Worm (Caenorhabditis elegans) whole organism, L4 larva: ENCODE data around the gene lin-9.

Experiments
- D1046.2 ChIP-seq: fragments of 200-800 bp; sonication (Bioruptor generic); IDR thresholded peaks from 2 replicates; pipeline ENCODE4 v1.3.6; 2022; ENCODE audit warnings: missing genetic modification characterization, missing compliant biosample characterization
- F10B5.3 ChIP-seq: sonication (generic microtip); optimal IDR thresholded peaks from 2 replicates; lab custom pipeline; 2016; ENCODE audit warnings: mild to moderate bottlenecking, missing genetic modification characterization, missing compliant biosample characterization
- F26F4.8 ChIP-seq: fragments of 200-800 bp; sonication (Bioruptor generic); conservative IDR thresholded peaks from 2 replicates; pipeline ENCODE4 v1.3.6; 2022; ENCODE audit warnings: missing genetic modification characterization, missing compliant biosample characterization
- F37D6.2 ChIP-seq: sonication (generic microtip); optimal IDR thresholded peaks from 2 replicates; lab custom pipeline; 2016; ENCODE audit warnings: mild to moderate bottlenecking, missing genetic modification characterization, missing compliant biosample characterization
- F44E2.7 ChIP-seq: fragments of 200-800 bp; sonication (Bioruptor generic); IDR thresholded peaks from 2 replicates; pipeline ENCODE4 v2.1.2; 2022; ENCODE audit warnings: missing genetic modification characterization, missing compliant biosample characterization
- T20F7.1 ChIP-seq: fragments of 200-800 bp; sonication (Bioruptor generic); optimal IDR thresholded peaks from 2 replicates; lab custom pipeline; 2018; ENCODE audit warnings: mild to moderate bottlenecking, missing genetic modification characterization, missing compliant biosample characterization
- T26A8.4 ChIP-seq: fragments of 200-800 bp; sonication (Bioruptor generic); IDR thresholded peaks from 2 replicates; pipeline ENCODE4 v1.3.6; 2022; ENCODE audit warnings: missing genetic modification characterization, missing compliant biosample characterization
- Y105C5A.15 ChIP-seq: fragments of 200-800 bp; sonication (Bioruptor generic); IDR thresholded peaks from 2 replicates; pipeline ENCODE4 v1.3.6; 2022; ENCODE audit warnings: missing genetic modification characterization, missing compliant biosample characterization
- Y48G9A.11 ChIP-seq: fragments of 200-800 bp; sonication (Bioruptor generic); IDR thresholded peaks from 2 replicates; pipeline ENCODE4 v1.3.6; 2022; ENCODE audit warnings: missing genetic modification reagents, missing genetic modification characterization, missing compliant biosample characterization
- ZK337.2 ChIP-seq: fragments of 200-800 bp; sonication (Bioruptor generic); IDR thresholded peaks from 2 replicates; pipeline ENCODE4 v1.3.6; 2022; ENCODE audit warnings: missing genetic modification reagents, missing genetic modification characterization, missing compliant biosample characterization
- aha-1 ChIP-seq: fragments of 150-350 bp; peaks from one replicate; lab custom pipeline; 2014; ENCODE audit warnings: missing biosample characterization, missing genetic modification characterization
- ceh-28 ChIP-seq: fragments of 150-350 bp; optimal IDR thresholded peaks from 2 replicates; lab custom pipeline; 2014; ENCODE audit warnings: missing biosample characterization, missing genetic modification reagents, missing genetic modification characterization
- ceh-44 ChIP-seq: fragments of 200-800 bp; sonication (Bioruptor generic); IDR thresholded peaks from 2 replicates; pipeline ENCODE4 v1.3.6; 2022; ENCODE audit warnings: missing genetic modification reagents, missing genetic modification characterization, missing compliant biosample characterization
- ceh-62 ChIP-seq: sonication (generic microtip); optimal IDR thresholded peaks from 2 replicates; lab custom pipeline; 2017; ENCODE audit warnings: missing biosample characterization, missing genetic modification characterization
- ceh-82 ChIP-seq: sonication (generic microtip); optimal IDR thresholded peaks from 2 replicates; lab custom pipeline; 2017; ENCODE audit warnings: missing biosample characterization, missing genetic modification characterization
- ces-1 ChIP-seq: fragments of 150-350 bp; sonication (generic microtip); optimal IDR thresholded peaks from 4 replicates; lab custom pipeline; 2014; ENCODE audit warnings: missing biosample characterization, missing genetic modification reagents, missing genetic modification characterization
- daf-12 ChIP-seq: fragments of 150-350 bp; optimal IDR thresholded peaks from 2 replicates; lab custom pipeline; 2014; ENCODE audit warnings: missing biosample characterization, missing genetic modification reagents, missing genetic modification characterization
- daf-16 ChIP-seq, 3 experiments: sonication (generic microtip); optimal IDR thresholded peaks; 2 replicates each; lab custom pipeline; 2016 to 2017; ENCODE audit warnings: missing genetic modification characterization in 3 of 3, missing genetic modification reagents in 3 of 3, mild to moderate bottlenecking in 2 of 3, missing compliant biosample characterization in 2 of 3, missing biosample characterization in 1 of 3, moderate library complexity in 1 of 3
- daf-19 ChIP-seq: fragments of 200-800 bp; sonication (Bioruptor generic); conservative IDR thresholded peaks from 2 replicates; pipeline ENCODE4 v1.3.6; 2022; ENCODE audit warnings: missing genetic modification characterization, missing compliant biosample characterization
- daf-8 ChIP-seq: fragments of 200-800 bp; sonication (Bioruptor generic); IDR thresholded peaks from 2 replicates; pipeline ENCODE4 v1.3.6; 2022; ENCODE audit warnings: missing genetic modification characterization, missing compliant biosample characterization
- dmd-6 ChIP-seq: fragments of 200-800 bp; sonication (Bioruptor generic); IDR thresholded peaks from 2 replicates; pipeline ENCODE4 v1.3.6; 2022; ENCODE audit warnings: missing genetic modification reagents, missing genetic modification characterization, missing compliant biosample characterization
- dmd-8 ChIP-seq: fragments of 200-800 bp; sonication (Bioruptor generic); IDR thresholded peaks from 2 replicates; pipeline ENCODE4 v1.3.6; 2022; ENCODE audit warnings: missing genetic modification characterization, missing compliant biosample characterization
- dmd-9 ChIP-seq: fragments of 200-800 bp; sonication (Bioruptor generic); IDR thresholded peaks from 2 replicates; pipeline ENCODE4 v1.3.6; 2022; ENCODE audit warnings: missing genetic modification reagents, missing genetic modification characterization, missing compliant biosample characterization
- dpl-1 ChIP-seq: fragments of 150-350 bp; optimal IDR thresholded peaks from 2 replicates; lab custom pipeline; 2014; ENCODE audit warnings: missing biosample characterization, missing genetic modification reagents, missing genetic modification characterization
- duxl-1 ChIP-seq: sonication (generic microtip); optimal IDR thresholded peaks from 2 replicates; lab custom pipeline; 2016; ENCODE audit warnings: mild to moderate bottlenecking, missing genetic modification characterization, moderate library complexity, missing compliant biosample characterization; ENCODE audit not compliant: poor library complexity
- egl-27 ChIP-seq: sonication (generic microtip); optimal IDR thresholded peaks from 3 replicates; lab custom pipeline; 2017; ENCODE audit warnings: missing biosample characterization, missing genetic modification reagents, missing genetic modification characterization
- fkh-10 ChIP-seq: fragments of 150-350 bp; optimal IDR thresholded peaks from 2 replicates; lab custom pipeline; 2014; ENCODE audit warnings: missing biosample characterization, missing genetic modification reagents, missing genetic modification characterization
- fos-1 ChIP-seq: fragments of 150-350 bp; optimal IDR thresholded peaks from 2 replicates; lab custom pipeline; 2014; ENCODE audit warnings: missing biosample characterization, missing genetic modification characterization
- hlh-11 ChIP-seq: fragments of 200-800 bp; sonication (Bioruptor generic); optimal IDR thresholded peaks from 2 replicates; lab custom pipeline; 2018; ENCODE audit warnings: mild to moderate bottlenecking, missing genetic modification characterization, missing compliant biosample characterization
- hmg-1.1 ChIP-seq: fragments of 200-800 bp; sonication (Bioruptor generic); IDR thresholded peaks from 2 replicates; pipeline ENCODE4 v1.3.6; 2022; ENCODE audit warnings: missing genetic modification reagents, missing genetic modification characterization, missing compliant biosample characterization
- jun-1 ChIP-seq: fragments of 150-350 bp; optimal IDR thresholded peaks from 2 replicates; lab custom pipeline; 2014; ENCODE audit warnings: missing biosample characterization, missing genetic modification reagents, missing genetic modification characterization
- lin-1 ChIP-seq: fragments of 200-800 bp; sonication (Bioruptor generic); IDR thresholded peaks from 2 replicates; pipeline ENCODE4 v1.3.6; 2022; ENCODE audit warnings: missing genetic modification reagents, missing genetic modification characterization, missing compliant biosample characterization
- lin-13 ChIP-seq: fragments of 150-350 bp; optimal IDR thresholded peaks from 2 replicates; lab custom pipeline; 2014; ENCODE audit warnings: missing biosample characterization, missing genetic modification reagents, missing genetic modification characterization
- lin-29 ChIP-seq: fragments of 200-800 bp; sonication (Bioruptor generic); IDR thresholded peaks from 2 replicates; pipeline ENCODE4 v1.3.6; 2022; ENCODE audit warnings: missing genetic modification reagents, missing genetic modification characterization, missing compliant biosample characterization
- lin-38 ChIP-seq: fragments of 200-800 bp; sonication (Bioruptor generic); IDR thresholded peaks from 2 replicates; pipeline ENCODE4 v1.3.6; 2022; ENCODE audit warnings: missing genetic modification reagents, missing genetic modification characterization, missing compliant biosample characterization
- mdl-1 ChIP-seq, 2 experiments: fragments of 150-350 bp in 1 of 2; sonication (generic microtip) in 1 of 2; optimal IDR thresholded peaks; 2 replicates each; lab custom pipeline; 2014 to 2017; ENCODE audit warnings: missing biosample characterization in 2 of 2, missing genetic modification characterization in 2 of 2
- mxl-2 ChIP-seq: fragments of 200-800 bp; sonication (Bioruptor generic); conservative IDR thresholded peaks from 2 replicates; pipeline ENCODE4 v1.3.6; 2022; ENCODE audit warnings: missing genetic modification reagents, missing genetic modification characterization, missing compliant biosample characterization
- nhr-102 ChIP-seq: sonication (generic microtip); optimal IDR thresholded peaks from 2 replicates; lab custom pipeline; 2016; ENCODE audit warnings: mild to moderate bottlenecking, missing genetic modification characterization, moderate library complexity, missing compliant biosample characterization
- nhr-237 ChIP-seq: sonication (generic microtip); optimal IDR thresholded peaks from 2 replicates; lab custom pipeline; 2017; ENCODE audit warnings: missing biosample characterization, missing genetic modification characterization
- nhr-42 ChIP-seq: fragments of 200-800 bp; sonication (Bioruptor generic); IDR thresholded peaks from 2 replicates; pipeline ENCODE4 v1.3.6; 2022; ENCODE audit warnings: missing genetic modification characterization, missing compliant biosample characterization
- nhr-48 ChIP-seq: sonication (generic microtip); optimal IDR thresholded peaks from 2 replicates; lab custom pipeline; 2016; ENCODE audit warnings: mild to moderate bottlenecking, missing genetic modification characterization, missing compliant biosample characterization
- pha-4 ChIP-seq, 2 experiments: fragments of 150-350 bp in 1 of 2; fragments of 200-800 bp in 1 of 2; sonication (Bioruptor generic) in 1 of 2; IDR thresholded peaks in 1 of 2; optimal IDR thresholded peaks in 1 of 2; 2 replicates each; pipeline versions ENCODE4 v1.3.6 to Lab custom; 2014 to 2022; ENCODE audit warnings: missing genetic modification characterization in 2 of 2, missing genetic modification reagents in 2 of 2, missing biosample characterization in 1 of 2, missing compliant biosample characterization in 1 of 2
- pqm-1 ChIP-seq: sonication (generic microtip); optimal IDR thresholded peaks from 2 replicates; lab custom pipeline; 2017; ENCODE audit warnings: missing biosample characterization, missing genetic modification characterization
- saeg-2 ChIP-seq: fragments of 200-800 bp; sonication (Bioruptor generic); IDR thresholded peaks from 2 replicates; pipeline ENCODE4 v1.3.6; 2022; ENCODE audit warnings: missing genetic modification reagents, missing genetic modification characterization, missing compliant biosample characterization
- set-16 ChIP-seq: fragments of 200-800 bp; sonication (Bioruptor generic); IDR thresholded peaks from 2 replicates; pipeline ENCODE4 v1.3.6; 2022; ENCODE audit warnings: missing genetic modification reagents, missing genetic modification characterization, missing compliant biosample characterization
- skn-1 ChIP-seq: fragments of 150-350 bp; optimal IDR thresholded peaks from 2 replicates; lab custom pipeline; 2014; ENCODE audit warnings: missing biosample characterization, missing genetic modification characterization
- spr-1 ChIP-seq: sonication (generic microtip); optimal IDR thresholded peaks from 2 replicates; lab custom pipeline; 2016; ENCODE audit warnings: mild to moderate bottlenecking, missing genetic modification characterization, missing compliant biosample characterization
- spr-3 ChIP-seq: fragments of 200-800 bp; sonication (Bioruptor generic); optimal IDR thresholded peaks from 2 replicates; lab custom pipeline; 2018; ENCODE audit warnings: mild to moderate bottlenecking, missing genetic modification characterization, missing compliant biosample characterization
- vab-7 ChIP-seq: fragments of 200-800 bp; sonication (Bioruptor generic); IDR thresholded peaks from 2 replicates; pipeline ENCODE4 v1.3.6; 2022; ENCODE audit warnings: missing genetic modification reagents, missing genetic modification characterization, missing compliant biosample characterization
- zfp-2 ChIP-seq: sonication (generic microtip); optimal IDR thresholded peaks from 2 replicates; lab custom pipeline; 2016; ENCODE audit warnings: mild to moderate bottlenecking, missing genetic modification characterization, missing compliant biosample characterization
- ztf-11 ChIP-seq: fragments of 150-350 bp; optimal IDR thresholded peaks from 2 replicates; lab custom pipeline; 2014; ENCODE audit warnings: missing biosample characterization, missing genetic modification characterization

lin-9 gene

DNA sequence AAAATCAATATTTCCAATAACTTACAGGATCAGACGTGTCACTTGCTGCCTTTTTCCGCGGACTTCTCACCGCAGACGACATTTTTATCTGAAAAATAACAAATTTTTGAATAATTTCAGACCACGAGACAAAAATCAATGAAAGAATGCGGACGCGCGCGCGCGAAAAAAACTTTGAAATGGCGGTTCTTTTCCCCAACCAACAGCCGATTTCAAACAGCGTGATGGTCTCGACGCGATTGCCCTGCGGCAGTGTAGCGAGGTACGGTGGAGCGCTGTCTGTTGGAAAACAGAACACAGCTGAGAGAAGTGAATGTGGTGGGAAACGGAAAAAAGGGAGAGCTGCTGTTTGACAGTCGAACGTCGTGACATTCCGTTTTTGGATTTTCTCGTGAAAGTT, at the start of gene lin-9:
Gene lin-9, minus strand, starts transcription at position 88 of the 400 bp plus-strand sequence.
- peak; percentile 90 for TF ChIP-seq F10B5.3 (tag; lab: Kevin White, UChicago)
- peak; percentile 96 for TF ChIP-seq dmd-6 (GFP tag; lab: Robert Waterston, UW)
- peak; percentile 37 for TF ChIP-seq ces-1 (GFP tag; lab: Kevin White, UChicago)
- peak; percentile 91 for TF ChIP-seq spr-3 (GFP tag; lab: Kevin White, UChicago)
- peak; percentile 97 for TF ChIP-seq dpl-1
- TF ChIP-seq ceh-62 (tag; lab: Kevin White, UChicago), result no peak
- no peak for TF ChIP-seq egl-27 (tag; lab: Kevin White, UChicago)
- TF ChIP-seq nhr-237 (tag; lab: Kevin White, UChicago), result no peak
- peak; percentile 98 for TF ChIP-seq T26A8.4 (GFP tag; lab: Robert Waterston, UW)
- peak; percentile 78; the same call in 1 of the 2 replicates for TF ChIP-seq saeg-2
- TF ChIP-seq F37D6.2 (tag; lab: Kevin White, UChicago), result peak; percentile 87
- no peak for TF ChIP-seq skn-1 (tag; lab: Kevin White, UChicago)
- TF ChIP-seq hmg-1.1, result peak; percentile 98
- peak; percentile 90 for TF ChIP-seq set-16 (GFP tag; lab: Robert Waterston, UW)
- TF ChIP-seq daf-8 (GFP tag; lab: Robert Waterston, UW), result no peak
- peak; percentile 91 for TF ChIP-seq T20F7.1 (GFP tag; lab: Kevin White, UChicago)
- TF ChIP-seq ceh-44 (GFP tag; lab: Robert Waterston, UW), result peak; percentile 81
- TF ChIP-seq fos-1 (tag; lab: Kevin White, UChicago), result no peak
- TF ChIP-seq vab-7 (GFP tag; lab: Robert Waterston, UW), result peak; percentile 76
- peak; percentile 93 for TF ChIP-seq pha-4 (GFP tag; IDR thresholded peaks at IDR 0.05; lab: Robert Waterston, UW)
- TF ChIP-seq pha-4 (tag; optimal IDR thresholded peaks at IDR 0.05; lab: Kevin White, UChicago), result no peak
- no peak for TF ChIP-seq ztf-11
- no peak for TF ChIP-seq daf-19 (GFP tag; lab: Robert Waterston, UW)
- peak; percentile 93 for TF ChIP-seq lin-1 (GFP tag; lab: Robert Waterston, UW)
- TF ChIP-seq dmd-8, result no peak
- TF ChIP-seq F26F4.8 (GFP tag; lab: Robert Waterston, UW), result no peak
- TF ChIP-seq nhr-48, result peak; percentile 88
- TF ChIP-seq Y48G9A.11 (GFP tag; lab: Robert Waterston, UW), result peak; percentile 91
- no peak for TF ChIP-seq ZK337.2 (GFP tag; lab: Robert Waterston, UW)
- TF ChIP-seq nhr-102 (tag; lab: Kevin White, UChicago), result peak; percentile 94
- peak; percentile 86 for TF ChIP-seq D1046.2
- TF ChIP-seq duxl-1 (tag; lab: Kevin White, UChicago), result peak; percentile 94
- TF ChIP-seq daf-16 (GFP tag; optimal IDR thresholded peaks at IDR 0.05; lab: Kevin White, UChicago), result peak; percentile 64 to 91
- TF ChIP-seq daf-16 (tag; optimal IDR thresholded peaks at IDR 0.05; lab: Kevin White, UChicago), result peak; percentile 89
- TF ChIP-seq jun-1 (tag; lab: Kevin White, UChicago), result peak; percentile 84
- TF ChIP-seq Y105C5A.15, result no peak
- TF ChIP-seq ceh-82, result no peak
- TF ChIP-seq mxl-2, result peak; percentile 67; the same call in 1 of the 2 replicates
- TF ChIP-seq zfp-2 (tag; lab: Kevin White, UChicago), result peak; percentile 67
- TF ChIP-seq aha-1 (tag; lab: Kevin White, UChicago), result peak; percentile 100
- peak; percentile 15 to 82 for TF ChIP-seq mdl-1 (tag; optimal IDR thresholded peaks at IDR 0.05; lab: Kevin White, UChicago)
- TF ChIP-seq lin-29, result peak; percentile 78
- TF ChIP-seq nhr-42, result peak; percentile 90
- TF ChIP-seq fkh-10, result peak; percentile 97
- TF ChIP-seq lin-38, result peak; percentile 92
- peak; percentile 90 for TF ChIP-seq dmd-9 (GFP tag; lab: Robert Waterston, UW)
- peak; percentile 93 for TF ChIP-seq spr-1 (tag; lab: Kevin White, UChicago)
- peak; percentile 100 for TF ChIP-seq hlh-11 (tag; lab: Kevin White, UChicago)
- no peak for TF ChIP-seq daf-12 (tag; lab: Kevin White, UChicago)
- peak; percentile 35 for TF ChIP-seq ceh-28 (tag; lab: Kevin White, UChicago)
- peak; percentile 19 for TF ChIP-seq pqm-1 (tag; lab: Kevin White, UChicago)
- peak; percentile 97 for TF ChIP-seq lin-13 (GFP tag; lab: Kevin White, UChicago)
- TF ChIP-seq F44E2.7 (GFP tag; lab: Robert Waterston, UW), result 0 out of 2 replicates have a peak, but pooled peaks have one; percentile 24
